Worm (Caenorhabditis elegans) whole organism, young adult: ENCODE data around the gene panl-3.

Source experiments
- B0035.1 ChIP-seq: sonication (generic microtip); optimal IDR thresholded peaks from 2 replicates; lab custom pipeline; 2016; ENCODE audit warnings: missing genetic modification characterization, mild to moderate bottlenecking, missing compliant biosample characterization, missing genotype, missing genetic modification reagents
- B0336.3 ChIP-seq: fragments of 200-800 bp; sonication (Bioruptor generic); IDR thresholded peaks from 2 replicates; pipeline ENCODE4 v1.3.6; 2022; ENCODE audit warnings: missing genetic modification characterization, missing compliant biosample characterization
- C17E4.6 ChIP-seq: fragments of 200-800 bp; sonication (Bioruptor generic); IDR thresholded peaks from 2 replicates; pipeline ENCODE4 v1.3.6; 2022; ENCODE audit warnings: missing genetic modification reagents, missing genetic modification characterization, missing compliant biosample characterization
- F22D6.2 ChIP-seq: sonication (generic microtip); optimal IDR thresholded peaks from 2 replicates; lab custom pipeline; 2016; ENCODE audit warnings: mild to moderate bottlenecking, missing genetic modification characterization, missing compliant biosample characterization
- F33H1.4 ChIP-seq: fragments of 200-800 bp; sonication (Bioruptor generic); IDR thresholded peaks from 2 replicates; pipeline ENCODE4 v1.3.6; 2022; ENCODE audit warnings: missing genetic modification reagents, missing genetic modification characterization, missing compliant biosample characterization
- F49E8.2 ChIP-seq: sonication (generic microtip); optimal IDR thresholded peaks from 3 replicates; lab custom pipeline; 2017; ENCODE audit warnings: missing genetic modification characterization, mild to moderate bottlenecking, missing compliant biosample characterization, antibody characterized with exemption, moderate library complexity; ENCODE audit not compliant: insufficient read depth
- F52B5.7 ChIP-seq: sonication (generic microtip); optimal IDR thresholded peaks from 2 replicates; lab custom pipeline; 2016; ENCODE audit warnings: mild to moderate bottlenecking, missing genetic modification characterization, missing compliant biosample characterization
- F57C9.4 ChIP-seq: sonication (generic microtip); optimal IDR thresholded peaks from 2 replicates; lab custom pipeline; 2017; ENCODE audit warnings: mild to moderate bottlenecking, missing genetic modification characterization, missing compliant biosample characterization
- K12H6.12 ChIP-seq: fragments of 200-800 bp; sonication (Bioruptor generic); optimal IDR thresholded peaks from 2 replicates; lab custom pipeline; 2018; ENCODE audit warnings: mild to moderate bottlenecking, missing genetic modification characterization, missing compliant biosample characterization
- Y53F4B.3 ChIP-seq: fragments of 200-800 bp; sonication (Bioruptor generic); IDR thresholded peaks from 2 replicates; pipeline ENCODE4 v1.3.6; 2022; ENCODE audit warnings: missing genetic modification reagents, missing genetic modification characterization, missing compliant biosample characterization
- Y56A3A.18 ChIP-seq: fragments of 200-800 bp; sonication (Bioruptor generic); IDR thresholded peaks from 2 replicates; pipeline ENCODE4 v1.3.6; 2022; ENCODE audit warnings: missing genetic modification reagents, missing genetic modification characterization, missing compliant biosample characterization
- Y95B8A.8 ChIP-seq: fragments of 200-800 bp; sonication (Bioruptor generic); IDR thresholded peaks from 2 replicates; pipeline ENCODE4 v1.3.6; 2022; ENCODE audit warnings: missing genetic modification reagents, missing genetic modification characterization, missing compliant biosample characterization
- aptf-3 ChIP-seq: fragments of 200-800 bp; sonication (Bioruptor generic); IDR thresholded peaks from 2 replicates; pipeline ENCODE4 v1.3.6; 2022; ENCODE audit warnings: missing genetic modification characterization, missing compliant biosample characterization
- attf-5 ChIP-seq: fragments of 200-800 bp; sonication (Bioruptor generic); optimal IDR thresholded peaks from 2 replicates; lab custom pipeline; 2018; ENCODE audit warnings: mild to moderate bottlenecking, missing genetic modification characterization, missing compliant biosample characterization
- bed-1 ChIP-seq: fragments of 200-800 bp; sonication (Bioruptor generic); IDR thresholded peaks from 2 replicates; pipeline ENCODE4 v1.3.6; 2022; ENCODE audit warnings: missing genetic modification reagents, missing genetic modification characterization, missing compliant biosample characterization
- bed-2 ChIP-seq: fragments of 200-800 bp; sonication (Bioruptor generic); IDR thresholded peaks from 2 replicates; pipeline ENCODE4 v1.3.6; 2022; ENCODE audit warnings: missing genetic modification reagents, missing genetic modification characterization, missing compliant biosample characterization
- ceh-100 ChIP-seq: fragments of 200-800 bp; sonication (Bioruptor generic); IDR thresholded peaks from 2 replicates; pipeline ENCODE4 v1.3.6; 2022; ENCODE audit warnings: missing genetic modification reagents, missing genetic modification characterization, missing compliant biosample characterization
- ceh-79 ChIP-seq: sonication (generic microtip); optimal IDR thresholded peaks from 2 replicates; lab custom pipeline; 2017; ENCODE audit warnings: mild to moderate bottlenecking, missing genetic modification characterization, missing compliant biosample characterization
- egrh-3 ChIP-seq: fragments of 200-800 bp; sonication (Bioruptor generic); IDR thresholded peaks from 2 replicates; pipeline ENCODE4 v1.3.6; 2022; ENCODE audit warnings: missing genetic modification reagents, missing genetic modification characterization, missing compliant biosample characterization
- ekl-4 ChIP-seq: fragments of 200-800 bp; sonication (Bioruptor generic); IDR thresholded peaks from 2 replicates; pipeline ENCODE4 v1.3.6; 2022; ENCODE audit warnings: missing genetic modification reagents, missing genetic modification characterization, missing compliant biosample characterization
- fkh-3 ChIP-seq: sonication (generic microtip); optimal IDR thresholded peaks from 2 replicates; lab custom pipeline; 2016; ENCODE audit warnings: mild to moderate bottlenecking, missing genetic modification characterization, missing compliant biosample characterization
- gei-17 ChIP-seq: fragments of 200-800 bp; sonication (Bioruptor generic); optimal IDR thresholded peaks from 2 replicates; lab custom pipeline; 2018; ENCODE audit warnings: mild to moderate bottlenecking, missing genetic modification characterization, missing compliant biosample characterization
- him-1 ChIP-seq: sonication (generic microtip); optimal IDR thresholded peaks from 2 replicates; lab custom pipeline; 2016; ENCODE audit warnings: missing genotype, missing genetic modification reagents, missing genetic modification characterization, missing compliant biosample characterization
- hmg-20 ChIP-seq: fragments of 200-800 bp; sonication (Bioruptor generic); IDR thresholded peaks from 2 replicates; pipeline ENCODE4 v1.3.6; 2022; ENCODE audit warnings: missing genetic modification reagents, missing genetic modification characterization, missing compliant biosample characterization
- hrde-1 ChIP-seq: sonication (generic microtip); optimal IDR thresholded peaks from 2 replicates; lab custom pipeline; 2016; ENCODE audit warnings: missing genetic modification characterization, mild to moderate bottlenecking, missing compliant biosample characterization, moderate library complexity, missing genotype, missing genetic modification reagents, borderline replicate concordance
- let-607 ChIP-seq, 2 experiments: fragments of 200-800 bp in 1 of 2; sonication (Bioruptor generic) in 1 of 2; sonication (generic microtip) in 1 of 2; optimal IDR thresholded peaks; 2 replicates each; lab custom pipeline; 2016 to 2018; ENCODE audit warnings: mild to moderate bottlenecking in 2 of 2, missing compliant biosample characterization in 2 of 2, missing genetic modification characterization in 2 of 2, moderate library complexity in 2 of 2, missing genotype in 1 of 2
- lin-26 ChIP-seq: fragments of 200-800 bp; sonication (Bioruptor generic); IDR thresholded peaks from 2 replicates; pipeline ENCODE4 v1.3.6; 2022; ENCODE audit warnings: missing genetic modification reagents, missing genetic modification characterization, missing compliant biosample characterization
- lin-40 ChIP-seq: sonication (generic microtip); optimal IDR thresholded peaks from 2 replicates; lab custom pipeline; 2016; ENCODE audit warnings: missing genetic modification characterization, mild to moderate bottlenecking, missing compliant biosample characterization, missing genotype, missing genetic modification reagents
- madf-10 ChIP-seq: sonication (generic microtip); optimal IDR thresholded peaks from 2 replicates; lab custom pipeline; 2016; ENCODE audit warnings: mild to moderate bottlenecking, missing genetic modification characterization, missing compliant biosample characterization
- madf-8 ChIP-seq: fragments of 200-800 bp; sonication (Bioruptor generic); conservative IDR thresholded peaks from 2 replicates; pipeline ENCODE4 v1.3.6; 2022; ENCODE audit warnings: missing genetic modification reagents, missing genetic modification characterization, missing compliant biosample characterization
- mcd-1 ChIP-seq: fragments of 200-800 bp; sonication (Bioruptor generic); IDR thresholded peaks from 2 replicates; pipeline ENCODE4 v1.3.6; 2022; ENCODE audit warnings: missing genetic modification reagents, missing genetic modification characterization, missing compliant biosample characterization
- mes-4 ChIP-seq: sonication (generic microtip); optimal IDR thresholded peaks from 2 replicates; lab custom pipeline; 2016; ENCODE audit warnings: missing genotype, missing genetic modification characterization, missing compliant biosample characterization
- nfya-1 ChIP-seq: sonication (generic microtip); optimal IDR thresholded peaks from 2 replicates; lab custom pipeline; 2017; ENCODE audit warnings: antibody characterized with exemption, missing compliant biosample characterization, missing genetic modification characterization, borderline replicate concordance; ENCODE audit not compliant: insufficient read depth
- nfyb-1 ChIP-seq: fragments of 200-800 bp; sonication (Bioruptor generic); IDR thresholded peaks from 2 replicates; pipeline ENCODE4 v1.3.6; 2022; ENCODE audit warnings: missing genetic modification reagents, missing genetic modification characterization, missing compliant biosample characterization
- nhr-27 ChIP-seq: fragments of 200-800 bp; sonication (Bioruptor generic); optimal IDR thresholded peaks from 2 replicates; lab custom pipeline; 2018; ENCODE audit warnings: mild to moderate bottlenecking, missing genetic modification characterization, moderate library complexity, missing compliant biosample characterization
- nhr-80 ChIP-seq: sonication (generic microtip); optimal IDR thresholded peaks from 2 replicates; lab custom pipeline; 2016; ENCODE audit warnings: missing genetic modification characterization, missing compliant biosample characterization
- nhr-90 ChIP-seq: sonication (generic microtip); optimal IDR thresholded peaks from 2 replicates; lab custom pipeline; 2016; ENCODE audit warnings: missing genotype, mild to moderate bottlenecking, missing genetic modification characterization, missing compliant biosample characterization
- snpc-1.1 ChIP-seq: sonication (generic microtip); optimal IDR thresholded peaks from 2 replicates; lab custom pipeline; 2017; ENCODE audit warnings: missing genetic modification characterization, mild to moderate bottlenecking, missing compliant biosample characterization, antibody characterized with exemption, moderate library complexity, missing genotype, missing genetic modification reagents; ENCODE audit not compliant: insufficient read depth
- snpc-1.3 ChIP-seq: sonication (generic microtip); optimal IDR thresholded peaks from 2 replicates; lab custom pipeline; 2017; ENCODE audit warnings: missing genetic modification characterization, mild to moderate bottlenecking, missing compliant biosample characterization, antibody characterized with exemption, moderate library complexity, missing genotype, missing genetic modification reagents; ENCODE audit not compliant: insufficient read depth
- snpc-3.4 ChIP-seq: sonication (generic microtip); optimal IDR thresholded peaks from 2 replicates; lab custom pipeline; 2017; ENCODE audit warnings: missing genetic modification characterization, mild to moderate bottlenecking, missing compliant biosample characterization, antibody characterized with exemption, moderate library complexity, missing genotype, missing genetic modification reagents
- tbp1 ChIP-seq: fragments of 200-800 bp; sonication (Bioruptor generic); optimal IDR thresholded peaks from 2 replicates; lab custom pipeline; 2018; ENCODE audit warnings: mild to moderate bottlenecking, missing genetic modification characterization, missing compliant biosample characterization
- unc-130 ChIP-seq: sonication (generic microtip); optimal IDR thresholded peaks from 2 replicates; lab custom pipeline; 2016; ENCODE audit warnings: missing genetic modification reagents, missing genetic modification characterization, missing compliant biosample characterization
- ztf-22 ChIP-seq: fragments of 200-800 bp; sonication (Bioruptor generic); optimal IDR thresholded peaks from 2 replicates; lab custom pipeline; 2018; ENCODE audit warnings: mild to moderate bottlenecking, missing genetic modification characterization, moderate library complexity, missing compliant biosample characterization
- ztf-28 ChIP-seq: fragments of 200-800 bp; sonication (Bioruptor generic); IDR thresholded peaks from 2 replicates; pipeline ENCODE4 v1.3.6; 2022; ENCODE audit warnings: missing genetic modification reagents, missing genetic modification characterization, missing compliant biosample characterization
- ztf-6 ChIP-seq: fragments of 200-800 bp; sonication (Bioruptor generic); IDR thresholded peaks from 2 replicates; pipeline ENCODE4 v1.3.6; 2022; ENCODE audit warnings: missing genetic modification reagents, missing genetic modification characterization, missing compliant biosample characterization

Gene panl-3

DNA sequence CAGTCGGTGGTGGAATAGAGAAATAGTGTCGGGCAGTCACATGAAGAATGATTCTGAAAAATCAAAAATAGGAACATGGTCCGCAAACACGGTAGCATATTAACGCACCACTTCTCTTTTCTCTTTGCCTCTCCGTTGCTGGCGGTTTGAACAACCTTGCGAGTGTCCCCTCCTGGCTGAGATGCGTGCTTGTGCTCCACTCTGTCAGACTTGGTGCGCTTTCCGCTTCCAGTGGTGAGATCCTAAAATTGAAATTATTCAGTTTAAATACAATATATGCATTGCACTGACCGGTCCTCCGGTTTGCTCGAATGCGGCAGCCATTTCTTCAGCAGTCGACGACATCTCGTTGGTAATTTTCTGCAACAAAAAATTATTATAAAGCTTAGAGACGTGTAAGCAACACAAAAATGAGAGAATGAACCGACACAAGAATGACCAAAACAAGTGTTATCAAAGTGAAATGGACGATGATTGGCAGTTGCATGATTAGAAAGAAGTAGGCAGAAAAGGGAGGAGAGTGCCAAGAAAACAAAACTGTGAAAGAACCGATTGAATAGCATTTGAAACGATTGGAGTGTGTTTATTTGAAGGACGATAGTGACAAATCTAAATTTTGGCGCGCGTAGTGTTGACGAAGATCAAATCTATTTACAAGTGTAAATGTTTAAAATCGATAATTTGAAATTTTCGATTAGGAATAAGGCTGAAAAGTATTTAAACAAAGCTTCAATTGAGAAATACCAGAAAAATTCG, 6.4 kb downstream of the panl-3 start, which contains the start of gene ZK632.9 (continued):
- TF ChIP-seq him-1: no peak
- no peak for TF ChIP-seq C17E4.6 (GFP tag; lab: Robert Waterston, UW)
- no peak for TF ChIP-seq F52B5.7 (tag; lab: Kevin White, UChicago)
- no peak for TF ChIP-seq lin-26 (GFP tag; lab: Robert Waterston, UW)
- TF ChIP-seq nfyb-1 (GFP tag; lab: Robert Waterston, UW): no peak
- TF ChIP-seq Y95B8A.8 (GFP tag; lab: Robert Waterston, UW): no peak
- TF ChIP-seq unc-130 (GFP tag; lab: Kevin White, UChicago): no peak
- no peak for TF ChIP-seq bed-1 (GFP tag; lab: Robert Waterston, UW)
- TF ChIP-seq Y53F4B.3 (GFP tag; lab: Robert Waterston, UW): no peak
- no peak for TF ChIP-seq ztf-6 (GFP tag; lab: Robert Waterston, UW)
- no peak for TF ChIP-seq lin-40 (tag; lab: Kevin White, UChicago)
- no peak for TF ChIP-seq B0035.1 (tag; lab: Kevin White, UChicago)
- TF ChIP-seq madf-10 (tag; lab: Kevin White, UChicago): no peak
- TF ChIP-seq B0336.3 (GFP tag; lab: Robert Waterston, UW): no peak
- peak; percentile 60 for TF ChIP-seq nhr-80
- TF ChIP-seq egrh-3 (GFP tag; lab: Robert Waterston, UW): no peak
- TF ChIP-seq tbp1: peak; percentile 14

DNA sequence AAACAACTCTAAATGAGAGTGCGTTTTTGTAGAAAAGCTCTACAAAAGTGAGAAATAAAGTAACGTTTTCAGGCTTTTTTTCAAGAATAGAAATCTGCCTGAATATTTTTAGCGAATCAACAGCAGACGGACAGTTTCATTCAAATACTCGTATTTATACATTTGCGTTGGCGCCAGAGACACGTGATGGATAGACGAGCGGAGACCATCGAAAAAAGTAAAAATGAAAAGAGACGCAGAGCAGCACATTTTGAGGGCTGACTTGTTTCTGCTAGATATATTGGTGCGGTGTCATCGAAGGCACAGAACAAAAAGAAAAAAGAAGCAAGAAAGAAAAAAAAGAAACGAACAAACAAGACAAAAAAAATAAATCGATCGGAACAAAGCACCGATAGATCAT, 7.1 kb downstream of the panl-3 start:
- TF ChIP-seq aptf-3 (GFP tag; lab: Robert Waterston, UW) (no peak), Y53F4B.3 (GFP tag; lab: Robert Waterston, UW) (no peak), hrde-1 (tag; lab: Kevin White, UChicago) (no peak), hmg-20 (no peak), madf-8 (GFP tag; lab: Robert Waterston, UW) (no peak), bed-2 (no peak), nfya-1 (no peak), snpc-1.3 (tag; lab: Kevin White, UChicago) (no peak), ztf-22 (GFP tag; lab: Kevin White, UChicago) (no peak), mes-4 (no peak), ceh-79 (tag; lab: Kevin White, UChicago) (no peak), nfyb-1 (GFP tag; lab: Robert Waterston, UW) (peak; percentile 55; the same call in 1 of the 2 replicates), Y95B8A.8 (GFP tag; lab: Robert Waterston, UW) (no peak), ekl-4 (GFP tag; lab: Robert Waterston, UW) (0 out of 2 replicates have a peak, but pooled peaks have one; percentile 35), ceh-100 (GFP tag; lab: Robert Waterston, UW) (no peak), snpc-3.4 (no peak), B0336.3 (GFP tag; lab: Robert Waterston, UW) (no peak), nhr-90 (tag; lab: Kevin White, UChicago) (no peak), nhr-27 (no peak), snpc-1.1 (tag; lab: Kevin White, UChicago) (no peak), K12H6.12 (tag; lab: Kevin White, UChicago) (peak; percentile 50), F57C9.4 (tag; lab: Kevin White, UChicago) (no peak), let-607 (tag; optimal IDR thresholded peaks at IDR 0.05; lab: Kevin White, UChicago) (peak; percentile 22 to 26), attf-5 (GFP tag; lab: Kevin White, UChicago) (peak; percentile 73), fkh-3 (tag; lab: Kevin White, UChicago) (no peak), F33H1.4 (GFP tag; lab: Robert Waterston, UW) (no peak), F22D6.2 (tag; lab: Kevin White, UChicago) (no peak), gei-17 (GFP tag; lab: Kevin White, UChicago) (no peak), F52B5.7 (tag; lab: Kevin White, UChicago) (no peak), ztf-28 (no peak), mcd-1 (GFP tag; lab: Robert Waterston, UW) (0 out of 2 replicates have a peak, but pooled peaks have one; percentile 61), F49E8.2 (tag; lab: Kevin White, UChicago) (no peak), Y56A3A.18 (no peak)
